Worm (Caenorhabditis elegans) whole organism, L4 larva: ENCODE measurements around the gene fbxb-1.
A peak's percentile ranks its signal among the peaks of the same experiment; 100 is the strongest.

Experiments
- Y105C5A.15 ChIP-seq: fragments of 200-800 bp; sonication (Bioruptor generic); IDR thresholded peaks from 2 replicates; pipeline ENCODE4 v1.3.6; 2022; ENCODE audit warnings: missing genetic modification characterization, missing compliant biosample characterization
- ZK546.5 ChIP-seq, 2 experiments: sonication (generic microtip); optimal IDR thresholded peaks; 2 replicates each; lab custom pipeline; 2017; ENCODE audit warnings: missing biosample characterization in 2 of 2, missing genetic modification characterization in 2 of 2
- aha-1 ChIP-seq: fragments of 150-350 bp; peaks from one replicate; lab custom pipeline; 2014; ENCODE audit warnings: missing biosample characterization, missing genetic modification characterization
- ama-1 ChIP-seq: fragments of 150-350 bp; optimal IDR thresholded peaks from 2 replicates; lab custom pipeline; 2014; ENCODE audit warnings: inconsistent platforms, mixed read lengths
- arid-1 ChIP-seq: fragments of 200-800 bp; sonication (Bioruptor generic); conservative IDR thresholded peaks from 2 replicates; pipeline ENCODE4 v1.3.6; 2022; ENCODE audit warnings: missing genetic modification reagents, missing genetic modification characterization, missing compliant biosample characterization
- attf-4 ChIP-seq: sonication (generic microtip); optimal IDR thresholded peaks from 3 replicates; lab custom pipeline; 2017; ENCODE audit warnings: missing biosample characterization, missing genetic modification characterization
- ceh-20 ChIP-seq: fragments of 200-800 bp; sonication (Bioruptor generic); IDR thresholded peaks from 2 replicates; pipeline ENCODE4 v1.3.6; 2022; ENCODE audit warnings: missing genetic modification reagents, missing genetic modification characterization, missing compliant biosample characterization
- ceh-28 ChIP-seq: fragments of 150-350 bp; optimal IDR thresholded peaks from 2 replicates; lab custom pipeline; 2014; ENCODE audit warnings: missing biosample characterization, missing genetic modification reagents, missing genetic modification characterization
- daf-12 ChIP-seq: fragments of 150-350 bp; optimal IDR thresholded peaks from 2 replicates; lab custom pipeline; 2014; ENCODE audit warnings: missing biosample characterization, missing genetic modification reagents, missing genetic modification characterization
- daf-16 ChIP-seq, 3 experiments: sonication (generic microtip); optimal IDR thresholded peaks; 2 replicates each; lab custom pipeline; 2016 to 2017; ENCODE audit warnings: missing genetic modification characterization in 3 of 3, missing genetic modification reagents in 3 of 3, mild to moderate bottlenecking in 2 of 3, missing compliant biosample characterization in 2 of 3, missing biosample characterization in 1 of 3, moderate library complexity in 1 of 3
- daf-19 ChIP-seq: fragments of 200-800 bp; sonication (Bioruptor generic); conservative IDR thresholded peaks from 2 replicates; pipeline ENCODE4 v1.3.6; 2022; ENCODE audit warnings: missing genetic modification characterization, missing compliant biosample characterization
- dmd-6 ChIP-seq: fragments of 200-800 bp; sonication (Bioruptor generic); IDR thresholded peaks from 2 replicates; pipeline ENCODE4 v1.3.6; 2022; ENCODE audit warnings: missing genetic modification reagents, missing genetic modification characterization, missing compliant biosample characterization
- duxl-1 ChIP-seq: sonication (generic microtip); optimal IDR thresholded peaks from 2 replicates; lab custom pipeline; 2016; ENCODE audit warnings: mild to moderate bottlenecking, missing genetic modification characterization, moderate library complexity, missing compliant biosample characterization; ENCODE audit not compliant: poor library complexity
- dve-1 ChIP-seq: sonication (generic microtip); optimal IDR thresholded peaks from 2 replicates; lab custom pipeline; 2017; ENCODE audit warnings: antibody characterized with exemption, mild to moderate bottlenecking, missing genetic modification characterization, missing compliant biosample characterization; ENCODE audit not compliant: insufficient read depth
- egl-43 ChIP-seq: fragments of 200-800 bp; sonication (Bioruptor generic); IDR thresholded peaks from 2 replicates; pipeline ENCODE4 v1.3.6; 2022; ENCODE audit warnings: missing genetic modification reagents, missing genetic modification characterization, missing compliant biosample characterization
- gei-8 ChIP-seq: fragments of 200-800 bp; sonication (Bioruptor generic); optimal IDR thresholded peaks from 2 replicates; lab custom pipeline; 2018; ENCODE audit warnings: mild to moderate bottlenecking, missing genetic modification characterization, missing compliant biosample characterization
- hif-1 ChIP-seq, 2 experiments: sonication (generic microtip); optimal IDR thresholded peaks; 2 replicates each; lab custom pipeline; 2016 to 2017; ENCODE audit warnings: missing compliant biosample characterization in 2 of 2, missing genetic modification characterization in 2 of 2, missing genetic modification reagents in 2 of 2, missing genotype in 2 of 2, mild to moderate bottlenecking in 1 of 2
- hlh-11 ChIP-seq: fragments of 200-800 bp; sonication (Bioruptor generic); optimal IDR thresholded peaks from 2 replicates; lab custom pipeline; 2018; ENCODE audit warnings: mild to moderate bottlenecking, missing genetic modification characterization, missing compliant biosample characterization
- hlh-30 ChIP-seq: sonication (generic microtip); optimal IDR thresholded peaks from 2 replicates; lab custom pipeline; 2017; ENCODE audit warnings: antibody characterized with exemption, mild to moderate bottlenecking, missing genetic modification characterization, missing compliant biosample characterization; ENCODE audit not compliant: insufficient read depth
- jun-1 ChIP-seq: fragments of 150-350 bp; optimal IDR thresholded peaks from 2 replicates; lab custom pipeline; 2014; ENCODE audit warnings: missing biosample characterization, missing genetic modification reagents, missing genetic modification characterization
- lin-1 ChIP-seq: fragments of 200-800 bp; sonication (Bioruptor generic); IDR thresholded peaks from 2 replicates; pipeline ENCODE4 v1.3.6; 2022; ENCODE audit warnings: missing genetic modification reagents, missing genetic modification characterization, missing compliant biosample characterization
- lin-38 ChIP-seq: fragments of 200-800 bp; sonication (Bioruptor generic); IDR thresholded peaks from 2 replicates; pipeline ENCODE4 v1.3.6; 2022; ENCODE audit warnings: missing genetic modification reagents, missing genetic modification characterization, missing compliant biosample characterization
- lsy-2 ChIP-seq, 2 experiments: fragments of 150-350 bp in 1 of 2; sonication (generic microtip) in 1 of 2; optimal IDR thresholded peaks; 2 replicates each; lab custom pipeline; 2014 to 2017; ENCODE audit warnings: missing biosample characterization in 2 of 2, missing genetic modification characterization in 2 of 2
- mdl-1 ChIP-seq, 2 experiments: fragments of 150-350 bp in 1 of 2; sonication (generic microtip) in 1 of 2; optimal IDR thresholded peaks; 2 replicates each; lab custom pipeline; 2014 to 2017; ENCODE audit warnings: missing biosample characterization in 2 of 2, missing genetic modification characterization in 2 of 2
- mep-1 ChIP-seq: fragments of 150-350 bp; sonication (generic microtip); optimal IDR thresholded peaks from 3 replicates; lab custom pipeline; 2014; ENCODE audit warnings: missing biosample characterization, missing genetic modification characterization
- mes-2 ChIP-seq: sonication (generic microtip); optimal IDR thresholded peaks from 2 replicates; lab custom pipeline; 2016; ENCODE audit warnings: missing genotype, mild to moderate bottlenecking, missing genetic modification characterization, missing compliant biosample characterization; ENCODE audit not compliant: poor library complexity, severe bottlenecking
- mxl-2 ChIP-seq: fragments of 200-800 bp; sonication (Bioruptor generic); conservative IDR thresholded peaks from 2 replicates; pipeline ENCODE4 v1.3.6; 2022; ENCODE audit warnings: missing genetic modification reagents, missing genetic modification characterization, missing compliant biosample characterization
- mxl-3 ChIP-seq: fragments of 200-800 bp; sonication (Bioruptor generic); optimal IDR thresholded peaks from 2 replicates; lab custom pipeline; 2018; ENCODE audit warnings: mild to moderate bottlenecking, missing genetic modification characterization, missing compliant biosample characterization
- nhr-102 ChIP-seq: sonication (generic microtip); optimal IDR thresholded peaks from 2 replicates; lab custom pipeline; 2016; ENCODE audit warnings: mild to moderate bottlenecking, missing genetic modification characterization, moderate library complexity, missing compliant biosample characterization
- nhr-28 ChIP-seq: fragments of 150-350 bp; optimal IDR thresholded peaks from 2 replicates; lab custom pipeline; 2014; ENCODE audit warnings: missing biosample characterization, missing genetic modification characterization
- nhr-42 ChIP-seq: fragments of 200-800 bp; sonication (Bioruptor generic); IDR thresholded peaks from 2 replicates; pipeline ENCODE4 v1.3.6; 2022; ENCODE audit warnings: missing genetic modification characterization, missing compliant biosample characterization
- nhr-77 ChIP-seq: fragments of 150-350 bp; optimal IDR thresholded peaks from 2 replicates; lab custom pipeline; 2014; ENCODE audit warnings: missing biosample characterization, missing genetic modification characterization
- pha-4 ChIP-seq, 2 experiments: fragments of 150-350 bp in 1 of 2; fragments of 200-800 bp in 1 of 2; sonication (Bioruptor generic) in 1 of 2; IDR thresholded peaks in 1 of 2; optimal IDR thresholded peaks in 1 of 2; 2 replicates each; pipeline versions ENCODE4 v1.3.6 to Lab custom; 2014 to 2022; ENCODE audit warnings: missing genetic modification characterization in 2 of 2, missing genetic modification reagents in 2 of 2, missing biosample characterization in 1 of 2, missing compliant biosample characterization in 1 of 2
- php-3 ChIP-seq: fragments of 200-800 bp; sonication (Bioruptor generic); IDR thresholded peaks from 2 replicates; pipeline ENCODE4 v1.3.6; 2022; ENCODE audit warnings: missing genetic modification reagents, missing genetic modification characterization, missing compliant biosample characterization
- pqm-1 ChIP-seq: sonication (generic microtip); optimal IDR thresholded peaks from 2 replicates; lab custom pipeline; 2017; ENCODE audit warnings: missing biosample characterization, missing genetic modification characterization
- set-16 ChIP-seq: fragments of 200-800 bp; sonication (Bioruptor generic); IDR thresholded peaks from 2 replicates; pipeline ENCODE4 v1.3.6; 2022; ENCODE audit warnings: missing genetic modification reagents, missing genetic modification characterization, missing compliant biosample characterization
- tra-1 ChIP-seq: fragments of 200-800 bp; sonication (Bioruptor generic); IDR thresholded peaks from 2 replicates; pipeline ENCODE4 v1.3.6; 2022; ENCODE audit warnings: missing genetic modification reagents, missing genetic modification characterization, missing compliant biosample characterization
- unc-39 ChIP-seq: sonication (generic microtip); optimal IDR thresholded peaks from 2 replicates; lab custom pipeline; 2017; ENCODE audit warnings: missing biosample characterization, missing genetic modification characterization
- vab-7 ChIP-seq: fragments of 200-800 bp; sonication (Bioruptor generic); IDR thresholded peaks from 2 replicates; pipeline ENCODE4 v1.3.6; 2022; ENCODE audit warnings: missing genetic modification reagents, missing genetic modification characterization, missing compliant biosample characterization
- zfp-3 ChIP-seq: fragments of 200-800 bp; sonication (Bioruptor generic); conservative IDR thresholded peaks from 2 replicates; pipeline ENCODE4 v1.3.6; 2022; ENCODE audit warnings: missing genetic modification reagents, missing genetic modification characterization, missing compliant biosample characterization
- ztf-11 ChIP-seq: fragments of 150-350 bp; optimal IDR thresholded peaks from 2 replicates; lab custom pipeline; 2014; ENCODE audit warnings: missing biosample characterization, missing genetic modification characterization

fbxb-1 gene

ce11 chrV:19205450-19205849, 34.7 kb upstream of the fbxb-1 start:
- peak; percentile 32 for TF ChIP-seq nhr-77 (tag; lab: Kevin White, UChicago)
- no peak for TF ChIP-seq zfp-3
- TF ChIP-seq attf-4 (tag; lab: Kevin White, UChicago), result no peak
- TF ChIP-seq nhr-102, result peak; percentile 2
- TF ChIP-seq lin-38 (GFP tag; lab: Robert Waterston, UW), result 0 out of 2 replicates have a peak, but pooled peaks have one; percentile 18
- TF ChIP-seq mes-2, result peak; percentile 35
- TF ChIP-seq mxl-3 (GFP tag; lab: Kevin White, UChicago), result peak; percentile 49
- TF ChIP-seq hlh-11 (tag; lab: Kevin White, UChicago), result peak; percentile 87
- no peak for TF ChIP-seq daf-19
- TF ChIP-seq nhr-42 (GFP tag; lab: Robert Waterston, UW), result no peak
- TF ChIP-seq egl-43 (GFP tag; lab: Robert Waterston, UW), result no peak
- peak; percentile 72 for TF ChIP-seq dve-1 (tag; lab: Kevin White, UChicago)
- TF ChIP-seq unc-39 (tag; lab: Kevin White, UChicago), result no peak
- peak in 1 of 2 experiments; percentile 65 for TF ChIP-seq mdl-1 (tag; optimal IDR thresholded peaks at IDR 0.05; lab: Kevin White, UChicago)
- peak in 1 of 2 experiments; percentile 13 for TF ChIP-seq lsy-2 (tag; optimal IDR thresholded peaks at IDR 0.05; lab: Kevin White, UChicago)
- TF ChIP-seq dmd-6 (GFP tag; lab: Robert Waterston, UW), result peak; percentile 88
- TF ChIP-seq daf-12 (tag; lab: Kevin White, UChicago), result no peak
- no peak for TF ChIP-seq ama-1 (lab: Kevin White, UChicago)
- no peak for TF ChIP-seq jun-1 (tag; lab: Kevin White, UChicago)
- no peak for TF ChIP-seq set-16 (GFP tag; lab: Robert Waterston, UW)
- TF ChIP-seq mep-1 (tag; lab: Kevin White, UChicago), result peak; percentile 6
- no peak for TF ChIP-seq daf-16 (GFP tag; optimal IDR thresholded peaks at IDR 0.05; lab: Kevin White, UChicago)
- peak; percentile 74 for TF ChIP-seq daf-16 (tag; optimal IDR thresholded peaks at IDR 0.05; lab: Kevin White, UChicago)
- TF ChIP-seq php-3, result peak; percentile 99
- TF ChIP-seq lin-1 (GFP tag; lab: Robert Waterston, UW), result 0 out of 2 replicates have a peak, but pooled peaks have one; percentile 54
- peak; percentile 82 for TF ChIP-seq tra-1 (GFP tag; lab: Robert Waterston, UW)
- TF ChIP-seq pha-4 (GFP tag; IDR thresholded peaks at IDR 0.05; lab: Robert Waterston, UW), result no peak
- TF ChIP-seq pha-4 (tag; optimal IDR thresholded peaks at IDR 0.05; lab: Kevin White, UChicago), result no peak
- peak in 1 of 2 experiments; percentile 2 for TF ChIP-seq hif-1 (tag; optimal IDR thresholded peaks at IDR 0.05; lab: Kevin White, UChicago)
- TF ChIP-seq mxl-2, result 0 out of 2 replicates have a peak, but pooled peaks have one; percentile 29
- TF ChIP-seq Y105C5A.15, result no peak
- TF ChIP-seq ceh-20 (GFP tag; lab: Robert Waterston, UW), result peak; percentile 83
- no peak for TF ChIP-seq vab-7 (GFP tag; lab: Robert Waterston, UW)
- TF ChIP-seq ceh-28 (tag; lab: Kevin White, UChicago), result no peak
- TF ChIP-seq gei-8 (GFP tag; lab: Kevin White, UChicago), result no peak
- TF ChIP-seq hlh-30 (tag; lab: Kevin White, UChicago), result peak; percentile 64
- no peak for TF ChIP-seq duxl-1
- TF ChIP-seq ztf-11 (tag; lab: Kevin White, UChicago), result no peak
- TF ChIP-seq pqm-1 (tag; lab: Kevin White, UChicago), result peak; percentile 22
- no peak for TF ChIP-seq arid-1
- TF ChIP-seq nhr-28 (tag; lab: Kevin White, UChicago), result peak; percentile 77
- no peak for TF ChIP-seq ZK546.5 (tag; optimal IDR thresholded peaks at IDR 0.05; lab: Kevin White, UChicago)
- no peak for TF ChIP-seq aha-1 (tag; lab: Kevin White, UChicago)
